Fruit fly (Drosophila melanogaster): ENCODE data around the gene Nepl8.

- TF ChIP-seq insv (optimal IDR thresholded peaks at IDR 0.05) (no peak), Myc (optimal IDR thresholded peaks at IDR 0.05) (no peak), Sin3A (optimal IDR thresholded peaks at IDR 0.05) (no peak), ttk (optimal IDR thresholded peaks at IDR 0.05) (no peak)
Observed at dm6 chr2L:16493999-16494741, 6.2 kb downstream of the Nepl8 start.
